Worm (Caenorhabditis elegans): ENCODE data around the gene T12A7.2.

T12A7.2 gene

DNA sequence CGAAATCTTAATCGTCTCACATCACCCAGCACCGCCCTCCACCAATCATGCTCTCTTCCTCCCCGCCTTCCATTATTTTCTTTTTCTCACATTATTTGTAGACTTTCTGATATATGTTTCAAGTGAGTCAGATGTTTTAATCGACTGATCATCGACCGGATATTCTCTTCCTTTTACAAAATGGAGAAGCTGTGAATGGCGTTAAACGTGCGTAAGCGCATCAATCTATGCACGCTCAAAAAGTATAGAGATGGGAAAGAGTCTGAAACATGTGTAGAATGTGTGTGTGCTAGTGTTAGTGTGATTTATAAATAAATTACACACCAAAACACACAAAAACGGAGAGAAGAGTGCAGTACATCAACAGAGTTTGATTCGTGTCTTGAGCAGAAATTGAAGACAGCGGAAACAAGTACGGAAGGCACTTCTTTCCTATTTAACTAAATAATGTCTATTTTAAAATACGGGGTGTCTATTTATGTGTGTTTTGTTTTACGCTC is 16.1 kb upstream of the T12A7.2 start:
- no peak for TF ChIP-seq scrt-1 (GFP tag; IDR thresholded peaks at IDR 0.05)
- TF ChIP-seq tbx-37 (GFP tag; conservative IDR thresholded peaks at IDR 0.05): no peak
- no peak for TF ChIP-seq ceh-13 (GFP tag; optimal IDR thresholded peaks at IDR 0.05)
- TF ChIP-seq pes-1 (GFP tag; IDR thresholded peaks at IDR 0.05): no peak
- TF ChIP-seq hmg-4 (GFP tag; optimal IDR thresholded peaks at IDR 0.05): no peak
- no peak for TF ChIP-seq ets-7 (tag; optimal IDR thresholded peaks at IDR 0.05)
- no peak for TF ChIP-seq F13C5.2 (tag; optimal IDR thresholded peaks at IDR 0.05)
- no peak for TF ChIP-seq aly-1 (tag; optimal IDR thresholded peaks at IDR 0.05)
- TF ChIP-seq ceh-36 (tag; optimal IDR thresholded peaks at IDR 0.05): no peak
- TF ChIP-seq tra-4 (tag; optimal IDR thresholded peaks at IDR 0.05): no peak
- TF ChIP-seq flt-1 (GFP tag; IDR thresholded peaks at IDR 0.05): no peak
- no peak for TF ChIP-seq sea-1 (GFP tag; conservative IDR thresholded peaks at IDR 0.05)
- no peak for TF ChIP-seq ama-1 (optimal IDR thresholded peaks at IDR 0.05)
- no peak for TF ChIP-seq tbx-11 (GFP tag; IDR thresholded peaks at IDR 0.05)
- no peak for TF ChIP-seq B0310.2 (tag; optimal IDR thresholded peaks at IDR 0.05)

DNA sequence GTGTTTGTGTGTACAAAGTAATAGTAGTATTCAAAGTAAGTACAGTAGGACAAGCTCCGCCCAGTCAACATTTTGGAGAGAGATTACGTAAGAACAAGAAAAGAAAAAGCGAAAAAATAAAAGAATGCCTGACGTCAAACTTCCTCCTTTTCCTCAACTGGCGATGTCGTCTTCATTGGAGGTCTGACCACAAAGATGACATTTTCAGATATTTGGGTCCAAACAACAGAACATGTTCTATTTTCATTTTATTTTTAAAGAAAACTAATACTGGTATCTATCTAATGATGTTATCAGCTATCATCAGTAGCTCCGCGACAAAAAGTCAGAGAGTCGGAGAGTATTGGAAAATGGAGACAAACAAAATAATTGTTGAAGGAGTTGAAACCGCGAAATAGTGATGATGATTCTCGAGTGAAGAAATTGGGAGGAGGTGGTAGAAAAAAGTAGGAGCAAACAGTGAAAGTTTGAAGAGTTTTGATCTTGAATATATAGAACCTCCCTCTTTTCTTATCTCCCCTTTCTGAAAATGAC is 12.8 kb upstream of the T12A7.2 start, which contains the start of gene lips-5:
lips-5 (minus strand) TSS at position 51 of the 534 bp plus-strand sequence.
- no peak for TF ChIP-seq ceh-36 (tag; optimal IDR thresholded peaks at IDR 0.05)
- TF ChIP-seq scrt-1 (GFP tag; IDR thresholded peaks at IDR 0.05): no peak
- no peak for TF ChIP-seq pes-1 (GFP tag; IDR thresholded peaks at IDR 0.05)
- TF ChIP-seq flt-1 (GFP tag; IDR thresholded peaks at IDR 0.05): no peak
- no peak for TF ChIP-seq ets-7 (tag; optimal IDR thresholded peaks at IDR 0.05)
- TF ChIP-seq tbx-11 (GFP tag; IDR thresholded peaks at IDR 0.05): no peak
- TF ChIP-seq F13C5.2 (tag; optimal IDR thresholded peaks at IDR 0.05): no peak

DNA sequence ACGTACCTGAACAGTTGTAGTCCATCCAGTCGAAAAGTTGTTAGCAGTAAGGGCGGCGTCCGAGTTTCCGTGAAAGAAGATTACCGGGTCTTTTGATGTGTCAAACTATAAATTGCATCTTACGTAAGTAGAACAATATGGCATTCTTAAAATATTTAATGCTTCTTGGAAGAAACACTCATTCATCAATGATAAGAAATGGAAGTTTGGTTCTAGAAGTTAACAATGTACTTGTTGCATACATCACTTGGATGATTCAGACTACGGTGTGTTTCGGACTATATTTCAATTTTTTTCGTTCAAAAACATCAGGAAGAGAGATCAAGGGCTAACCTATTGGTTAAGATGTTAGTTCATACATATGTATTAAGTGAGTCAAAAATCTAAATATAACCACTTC is 11.2 kb upstream of the T12A7.2 start:
- TF ChIP-seq sea-1 (GFP tag; conservative IDR thresholded peaks at IDR 0.05): no peak
- no peak for TF ChIP-seq F13C5.2 (tag; optimal IDR thresholded peaks at IDR 0.05)
- TF ChIP-seq tra-4 (tag; optimal IDR thresholded peaks at IDR 0.05): no peak
- TF ChIP-seq ceh-36 (tag; optimal IDR thresholded peaks at IDR 0.05): no peak
- TF ChIP-seq scrt-1 (GFP tag; IDR thresholded peaks at IDR 0.05): no peak
- TF ChIP-seq tbx-11 (GFP tag; IDR thresholded peaks at IDR 0.05): no peak
- TF ChIP-seq pes-1 (GFP tag; IDR thresholded peaks at IDR 0.05): no peak
- no peak for TF ChIP-seq ama-1 (optimal IDR thresholded peaks at IDR 0.05)
- no peak for TF ChIP-seq ceh-13 (GFP tag; optimal IDR thresholded peaks at IDR 0.05)
- TF ChIP-seq aly-1 (tag; optimal IDR thresholded peaks at IDR 0.05): no peak
- no peak for TF ChIP-seq B0310.2 (tag; optimal IDR thresholded peaks at IDR 0.05)

DNA sequence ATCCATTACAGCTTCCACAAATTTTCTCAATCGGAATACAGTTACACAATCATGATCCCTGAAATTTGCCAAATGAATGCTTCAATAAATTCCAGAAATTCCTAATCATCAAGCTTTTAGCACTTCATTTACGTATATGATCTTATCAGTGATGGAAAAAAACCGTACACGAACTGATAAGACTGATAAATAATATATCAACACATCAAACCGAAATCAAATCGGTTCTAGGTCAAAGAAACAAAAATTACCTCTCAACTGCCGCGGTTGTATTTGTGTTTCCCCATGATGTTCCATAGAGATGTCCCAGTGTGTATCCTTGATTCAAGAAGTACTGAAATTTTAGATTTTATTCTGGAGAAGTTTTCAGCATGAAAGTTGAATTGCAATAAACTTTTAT is 10.2 kb upstream of the T12A7.2 start:
- TF ChIP-seq sea-1 (GFP tag; conservative IDR thresholded peaks at IDR 0.05): no peak
- no peak for TF ChIP-seq aly-1 (tag; optimal IDR thresholded peaks at IDR 0.05)
- TF ChIP-seq pes-1 (GFP tag; IDR thresholded peaks at IDR 0.05): no peak

DNA sequence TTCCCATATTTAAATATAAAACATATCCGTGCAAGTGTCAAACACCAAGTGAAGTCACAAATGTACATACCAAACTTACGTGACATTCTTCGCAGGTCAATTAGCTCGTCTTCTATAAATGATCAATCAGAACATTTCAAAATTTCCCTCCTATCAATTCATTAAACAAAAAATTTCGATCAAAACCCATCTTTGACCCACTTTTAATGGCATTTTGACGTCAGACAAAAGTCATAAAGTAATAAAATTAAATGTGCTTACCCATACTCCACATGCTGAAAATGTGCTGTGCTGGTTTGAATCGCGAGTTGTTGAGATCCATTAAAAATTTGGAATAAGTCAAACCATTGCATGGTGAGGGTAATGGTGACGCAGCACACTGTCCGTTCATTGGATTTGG is 8.9 kb upstream of the T12A7.2 start:
- TF ChIP-seq scrt-1 (GFP tag; IDR thresholded peaks at IDR 0.05) (no peak), tbx-37 (GFP tag; conservative IDR thresholded peaks at IDR 0.05) (no peak), flt-1 (GFP tag; IDR thresholded peaks at IDR 0.05) (no peak), hmg-4 (GFP tag; optimal IDR thresholded peaks at IDR 0.05) (no peak), tra-4 (tag; optimal IDR thresholded peaks at IDR 0.05) (no peak), B0310.2 (tag; optimal IDR thresholded peaks at IDR 0.05) (no peak), sea-1 (GFP tag; conservative IDR thresholded peaks at IDR 0.05) (no peak), F13C5.2 (tag; optimal IDR thresholded peaks at IDR 0.05) (no peak), ceh-36 (tag; optimal IDR thresholded peaks at IDR 0.05) (no peak), tbx-11 (GFP tag; IDR thresholded peaks at IDR 0.05) (no peak), aly-1 (tag; optimal IDR thresholded peaks at IDR 0.05) (no peak), pes-1 (GFP tag; IDR thresholded peaks at IDR 0.05) (no peak), ama-1 (optimal IDR thresholded peaks at IDR 0.05) (no peak), ets-7 (tag; optimal IDR thresholded peaks at IDR 0.05) (no peak), hmbx-1 (tag; optimal IDR thresholded peaks at IDR 0.05) (no peak), hnd-1 (tag; optimal IDR thresholded peaks at IDR 0.05) (no peak)

DNA sequence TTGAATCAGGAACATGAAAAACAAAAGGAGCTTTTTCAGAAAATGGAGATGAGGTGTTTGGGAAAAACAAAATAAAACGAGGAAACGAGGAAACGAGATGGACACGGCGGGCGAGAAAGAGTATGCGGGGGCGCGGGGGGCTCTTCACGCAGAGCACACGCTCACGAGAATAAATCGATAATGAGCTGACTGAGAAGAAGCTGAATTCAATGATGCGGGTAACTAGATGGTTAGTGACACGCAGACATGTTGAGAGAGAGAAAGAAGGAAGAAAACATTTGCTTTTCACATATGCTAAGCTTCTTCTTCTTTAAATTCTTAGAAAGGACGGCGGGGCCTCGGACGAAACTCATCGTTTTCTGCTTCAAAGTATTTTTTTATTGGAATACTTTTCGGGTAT is 4.6 kb upstream of the T12A7.2 start:
- TF ChIP-seq hnd-1 (tag; optimal IDR thresholded peaks at IDR 0.05) (no peak), F13C5.2 (tag; optimal IDR thresholded peaks at IDR 0.05) (no peak), tra-4 (tag; optimal IDR thresholded peaks at IDR 0.05) (no peak), ama-1 (optimal IDR thresholded peaks at IDR 0.05) (no peak), ceh-36 (tag; optimal IDR thresholded peaks at IDR 0.05) (no peak), ets-7 (tag; optimal IDR thresholded peaks at IDR 0.05) (no peak), hmbx-1 (tag; optimal IDR thresholded peaks at IDR 0.05) (no peak), sea-1 (GFP tag; conservative IDR thresholded peaks at IDR 0.05) (no peak), B0310.2 (tag; optimal IDR thresholded peaks at IDR 0.05) (no peak), tbx-11 (GFP tag; IDR thresholded peaks at IDR 0.05) (no peak), flt-1 (GFP tag; IDR thresholded peaks at IDR 0.05) (no peak), aly-1 (tag; optimal IDR thresholded peaks at IDR 0.05) (no peak), pes-1 (GFP tag; IDR thresholded peaks at IDR 0.05) (no peak)

DNA sequence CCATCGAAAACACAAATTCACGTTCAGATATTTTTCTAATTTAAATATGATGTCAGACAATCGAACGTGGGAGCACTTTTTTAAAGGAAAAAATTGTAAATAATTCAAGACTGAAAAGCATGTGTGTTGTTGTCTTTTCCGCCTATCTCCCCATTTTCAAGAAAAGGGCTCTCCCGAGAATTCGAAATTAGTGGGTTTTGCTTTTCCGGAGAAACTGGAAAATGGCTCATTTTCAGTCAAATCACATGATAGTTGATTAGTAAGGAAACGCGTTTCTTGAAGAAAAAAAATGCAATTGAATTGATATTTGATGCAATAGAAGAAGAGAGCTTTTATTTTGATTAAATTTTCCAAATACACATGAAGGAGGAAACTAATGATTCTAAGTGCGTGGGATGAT is 1.1 kb downstream of the T12A7.2 start:
- no peak for TF ChIP-seq sea-1 (GFP tag; conservative IDR thresholded peaks at IDR 0.05)
- TF ChIP-seq ama-1 (optimal IDR thresholded peaks at IDR 0.05): no peak
- TF ChIP-seq F13C5.2 (tag; optimal IDR thresholded peaks at IDR 0.05): no peak

DNA sequence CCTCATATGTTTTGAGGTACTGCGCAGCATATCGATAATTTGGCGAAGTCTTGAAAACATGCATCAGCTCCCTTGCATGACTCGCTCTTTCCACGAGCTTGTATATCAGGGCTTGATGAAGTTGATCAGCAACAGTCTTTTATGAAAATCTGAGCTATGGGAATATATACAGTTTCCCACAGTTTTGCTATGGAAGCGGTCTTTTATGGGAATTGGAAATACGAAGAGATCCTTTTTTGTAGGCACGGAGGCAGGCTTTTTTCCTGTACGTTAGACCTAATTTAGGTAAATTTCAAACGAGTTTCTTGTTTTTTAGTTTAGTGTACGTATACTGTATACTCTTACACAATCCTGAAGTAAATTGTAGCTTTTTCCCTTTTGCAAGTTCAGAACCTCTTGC is 5.0 kb downstream of the T12A7.2 start, which contains the start of gene T12A7.9:
T12A7.9 (minus strand) TSS at position 101 of the 400 bp plus-strand sequence.
- TF ChIP-seq pes-1 (GFP tag; IDR thresholded peaks at IDR 0.05): no peak
- no peak for TF ChIP-seq hmg-4 (GFP tag; optimal IDR thresholded peaks at IDR 0.05)
- no peak for TF ChIP-seq sea-1 (GFP tag; conservative IDR thresholded peaks at IDR 0.05)
- no peak for TF ChIP-seq tbx-37 (GFP tag; conservative IDR thresholded peaks at IDR 0.05)
- no peak for TF ChIP-seq tbx-11 (GFP tag; IDR thresholded peaks at IDR 0.05)
